Worm (Caenorhabditis elegans) whole organism, L1 larva: ENCODE results near the gene pho-6.

Source experiments
- aha-1 ChIP-seq: fragments of 150-350 bp; optimal IDR thresholded peaks from 2 replicates; lab custom pipeline; 2014; ENCODE audit warnings: missing biosample characterization, missing genetic modification characterization
- alr-1 ChIP-seq: fragments of 200-800 bp; sonication (Bioruptor generic); optimal IDR thresholded peaks from 2 replicates; lab custom pipeline; 2018; ENCODE audit warnings: borderline replicate concordance, mild to moderate bottlenecking, missing genetic modification characterization, missing compliant biosample characterization
- aly-2 ChIP-seq: fragments of 150-350 bp; optimal IDR thresholded peaks from 2 replicates; lab custom pipeline; 2014; ENCODE audit warnings: missing biosample characterization, missing genetic modification characterization
- blmp-1 ChIP-seq: fragments of 150-350 bp; optimal IDR thresholded peaks from 2 replicates; lab custom pipeline; 2014; ENCODE audit warnings: missing biosample characterization, missing genetic modification characterization
- ceh-82 ChIP-seq, 3 experiments: fragments of 150-350 bp in 1 of 3; sonication (generic microtip) in 2 of 3; optimal IDR thresholded peaks; 2 replicates each; lab custom pipeline; 2014 to 2017; ENCODE audit warnings: missing biosample characterization in 3 of 3, missing genetic modification characterization in 3 of 3
- ceh-90 ChIP-seq: sonication (generic microtip); optimal IDR thresholded peaks from 2 replicates; lab custom pipeline; 2016; ENCODE audit warnings: missing genetic modification characterization, missing compliant biosample characterization
- ces-1 ChIP-seq: fragments of 150-350 bp; optimal IDR thresholded peaks from 2 replicates; lab custom pipeline; 2014; ENCODE audit warnings: missing biosample characterization, missing genetic modification reagents, missing genetic modification characterization
- efl-3 ChIP-seq: fragments of 200-800 bp; sonication (Bioruptor generic); optimal IDR thresholded peaks from 2 replicates; lab custom pipeline; 2018; ENCODE audit warnings: mild to moderate bottlenecking, missing genetic modification characterization, missing compliant biosample characterization
- egl-13 ChIP-seq: sonication (generic microtip); optimal IDR thresholded peaks from 2 replicates; lab custom pipeline; 2016; ENCODE audit warnings: missing genotype, missing genetic modification reagents, missing genetic modification characterization, missing compliant biosample characterization
- ets-5 ChIP-seq: fragments of 200-800 bp; sonication (Bioruptor generic); IDR thresholded peaks from 2 replicates; pipeline ENCODE4 v1.3.6; 2022; ENCODE audit warnings: missing genetic modification characterization, missing compliant biosample characterization
- fkh-10 ChIP-seq: sonication (generic microtip); optimal IDR thresholded peaks from 2 replicates; lab custom pipeline; 2017; ENCODE audit warnings: missing biosample characterization, missing genetic modification reagents, missing genetic modification characterization
- fkh-8 ChIP-seq: sonication (generic microtip); optimal IDR thresholded peaks from 2 replicates; lab custom pipeline; 2016; ENCODE audit warnings: mild to moderate bottlenecking, missing genetic modification characterization, missing compliant biosample characterization
- hlh-4 ChIP-seq: sonication (generic microtip); optimal IDR thresholded peaks from 2 replicates; lab custom pipeline; 2016; ENCODE audit warnings: mild to moderate bottlenecking, missing genetic modification characterization, missing compliant biosample characterization
- hpl-2 ChIP-seq: fragments of 150-350 bp; optimal IDR thresholded peaks from 2 replicates; lab custom pipeline; 2014; ENCODE audit warnings: missing biosample characterization, missing genetic modification reagents, missing genetic modification characterization
- lin-13 ChIP-seq: fragments of 150-350 bp; optimal IDR thresholded peaks from 2 replicates; lab custom pipeline; 2014; ENCODE audit warnings: missing biosample characterization, missing genetic modification reagents, missing genetic modification characterization
- lin-35 ChIP-seq, 2 experiments: fragments of 150-350 bp; optimal IDR thresholded peaks; 2 replicates each; lab custom pipeline; 2014; ENCODE audit warnings: missing biosample characterization in 2 of 2, missing genetic modification characterization in 2 of 2, missing genetic modification reagents in 2 of 2
- lin-39 ChIP-seq: fragments of 150-350 bp; optimal IDR thresholded peaks from 2 replicates; lab custom pipeline; 2014; ENCODE audit warnings: missing biosample characterization, missing genetic modification reagents, missing genetic modification characterization
- lir-3 ChIP-seq: sonication (generic microtip); optimal IDR thresholded peaks from 2 replicates; lab custom pipeline; 2016; ENCODE audit warnings: mild to moderate bottlenecking, missing genetic modification characterization, moderate library complexity, missing compliant biosample characterization; ENCODE audit not compliant: poor library complexity
- lsy-2 ChIP-seq, 2 experiments: fragments of 150-350 bp; optimal IDR thresholded peaks; 2 replicates each; lab custom pipeline; 2014; ENCODE audit warnings: missing biosample characterization in 2 of 2, missing genetic modification characterization in 2 of 2
- mef-2 ChIP-seq: fragments of 150-350 bp; optimal IDR thresholded peaks from 2 replicates; lab custom pipeline; 2014; ENCODE audit warnings: missing biosample characterization, missing genetic modification characterization
- nhr-11 ChIP-seq: fragments of 150-350 bp; optimal IDR thresholded peaks from 2 replicates; lab custom pipeline; 2014; ENCODE audit warnings: missing biosample characterization, missing genetic modification characterization
- nhr-19 ChIP-seq: fragments of 200-800 bp; sonication (Bioruptor generic); conservative IDR thresholded peaks from 2 replicates; pipeline ENCODE4 v1.3.6; 2022; ENCODE audit warnings: missing genetic modification characterization, missing compliant biosample characterization
- nhr-237 ChIP-seq: fragments of 150-350 bp; optimal IDR thresholded peaks from 2 replicates; lab custom pipeline; 2014; ENCODE audit warnings: missing biosample characterization, missing genetic modification characterization
- nhr-76 ChIP-seq: sonication (generic microtip); optimal IDR thresholded peaks from 2 replicates; lab custom pipeline; 2017; ENCODE audit warnings: missing biosample characterization, missing genetic modification characterization
- nhr-84 ChIP-seq: sonication (generic microtip); optimal IDR thresholded peaks from 2 replicates; lab custom pipeline; 2017; ENCODE audit warnings: missing biosample characterization, missing genetic modification characterization
- pag-3 ChIP-seq: sonication (generic microtip); optimal IDR thresholded peaks from 2 replicates; lab custom pipeline; 2017; ENCODE audit warnings: missing genetic modification characterization, mild to moderate bottlenecking, missing compliant biosample characterization, antibody characterized with exemption, borderline replicate concordance; ENCODE audit not compliant: insufficient read depth
- pax-3 ChIP-seq: fragments of 200-800 bp; sonication (Bioruptor generic); optimal IDR thresholded peaks from 2 replicates; lab custom pipeline; 2018; ENCODE audit warnings: mild to moderate bottlenecking, missing genetic modification characterization, moderate library complexity, missing compliant biosample characterization
- pqm-1 ChIP-seq: sonication (generic microtip); optimal IDR thresholded peaks from 3 replicates; lab custom pipeline; 2017; ENCODE audit warnings: missing biosample characterization, missing genetic modification characterization
- rnt-1 ChIP-seq: sonication (generic microtip); optimal IDR thresholded peaks from 2 replicates; lab custom pipeline; 2016; ENCODE audit warnings: mild to moderate bottlenecking, missing genetic modification characterization, moderate library complexity, missing compliant biosample characterization
- skn-1 ChIP-seq: fragments of 150-350 bp; optimal IDR thresholded peaks from 2 replicates; lab custom pipeline; 2014; ENCODE audit warnings: missing biosample characterization, missing genetic modification characterization
- sptf-1 ChIP-seq: fragments of 150-350 bp; optimal IDR thresholded peaks from 2 replicates; lab custom pipeline; 2014; ENCODE audit warnings: missing biosample characterization, missing genetic modification characterization
- swsn-7 ChIP-seq: sonication (generic microtip); optimal IDR thresholded peaks from 2 replicates; lab custom pipeline; 2016; ENCODE audit warnings: missing genetic modification characterization, missing compliant biosample characterization
- tbx-2 ChIP-seq: sonication (generic microtip); optimal IDR thresholded peaks from 2 replicates; lab custom pipeline; 2016; ENCODE audit warnings: missing genetic modification characterization, missing compliant biosample characterization
- tlp-1 ChIP-seq: fragments of 150-350 bp; optimal IDR thresholded peaks from 2 replicates; lab custom pipeline; 2014; ENCODE audit warnings: missing biosample characterization, missing genetic modification characterization
- unc-30 ChIP-seq: sonication (generic microtip); optimal IDR thresholded peaks from 2 replicates; lab custom pipeline; 2017; ENCODE audit warnings: missing biosample characterization, missing genetic modification characterization
- unc-62 ChIP-seq: fragments of 150-350 bp; optimal IDR thresholded peaks from 2 replicates; lab custom pipeline; 2014; ENCODE audit warnings: missing biosample characterization, missing genetic modification reagents, missing genetic modification characterization
- vab-15 ChIP-seq: sonication (generic microtip); optimal IDR thresholded peaks from 2 replicates; lab custom pipeline; 2017; ENCODE audit warnings: missing genotype, mild to moderate bottlenecking, missing genetic modification characterization, missing compliant biosample characterization
- zip-4 ChIP-seq: fragments of 200-800 bp; sonication (Bioruptor generic); optimal IDR thresholded peaks from 2 replicates; lab custom pipeline; 2018; ENCODE audit warnings: mild to moderate bottlenecking, missing genetic modification characterization, moderate library complexity, missing compliant biosample characterization
- ztf-11 ChIP-seq, 2 experiments: sonication (generic microtip); optimal IDR thresholded peaks; 2 replicates each; lab custom pipeline; 2016 to 2017; ENCODE audit warnings: missing genetic modification characterization in 2 of 2, missing biosample characterization in 1 of 2, missing compliant biosample characterization in 1 of 2
- ztf-4 ChIP-seq: fragments of 150-350 bp; optimal IDR thresholded peaks from 2 replicates; lab custom pipeline; 2014; ENCODE audit warnings: missing biosample characterization, missing genetic modification characterization

Gene pho-6

DNA sequence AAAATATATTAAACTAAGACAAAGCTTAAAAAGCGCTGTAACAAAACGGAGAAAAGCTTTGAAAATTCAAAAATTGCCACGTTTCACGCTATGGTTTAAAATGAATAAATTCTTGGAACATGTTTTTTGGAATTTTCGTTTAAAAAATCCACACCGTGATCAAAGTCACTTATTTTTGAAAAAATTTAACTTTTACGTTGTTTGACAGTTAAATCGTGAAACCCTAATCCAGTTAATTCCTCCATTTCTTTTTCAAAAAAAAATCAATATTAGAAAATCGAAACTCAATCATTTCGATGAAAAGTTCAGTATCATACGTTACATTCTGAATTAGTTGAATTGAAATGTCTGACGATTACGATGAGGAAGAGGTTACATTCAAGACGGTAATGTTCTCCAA is 18.4 kb downstream of the pho-6 start, which contains the start of gene F38E1.3:
Gene F38E1.3, plus strand, starts transcription at position 301 of the 400 bp plus-strand sequence.
- no peak for TF ChIP-seq alr-1 (tag; lab: Kevin White, UChicago)
- TF ChIP-seq zip-4 (GFP tag; lab: Kevin White, UChicago) = no peak
- TF ChIP-seq blmp-1 (tag; lab: Kevin White, UChicago) = no peak
- TF ChIP-seq pqm-1 = no peak
- TF ChIP-seq ztf-11 (tag; optimal IDR thresholded peaks at IDR 0.05; lab: Kevin White, UChicago) = no peak
- no peak for TF ChIP-seq aha-1 (tag; lab: Kevin White, UChicago)
- TF ChIP-seq fkh-10 (GFP tag; lab: Kevin White, UChicago) = no peak
- TF ChIP-seq nhr-237 (tag; lab: Kevin White, UChicago) = no peak
- TF ChIP-seq egl-13 (tag; lab: Kevin White, UChicago) = no peak
- no peak for TF ChIP-seq pax-3 (tag; lab: Kevin White, UChicago)
- TF ChIP-seq hpl-2 (GFP tag; lab: Kevin White, UChicago) = no peak
- TF ChIP-seq skn-1 (tag; lab: Kevin White, UChicago) = no peak
- no peak for TF ChIP-seq aly-2 (tag; lab: Kevin White, UChicago)

DNA sequence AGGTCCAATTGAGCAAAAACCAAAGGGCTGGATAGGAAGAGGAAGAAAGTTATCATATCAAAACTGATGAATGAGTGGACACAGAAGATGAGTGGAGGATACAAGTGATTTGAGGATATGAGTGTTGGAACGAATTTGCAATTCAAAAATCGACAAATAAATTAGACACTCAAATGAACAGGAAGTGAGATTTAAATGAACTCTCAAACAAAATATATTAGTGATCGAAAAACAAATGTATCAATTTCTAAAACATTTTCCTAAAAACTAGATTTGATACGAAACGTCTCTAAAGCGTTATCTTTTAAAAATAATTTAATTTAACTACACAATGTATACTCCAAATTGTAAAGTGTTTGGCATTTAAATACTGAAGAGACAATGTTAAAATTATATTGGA is 18.8 kb downstream of the pho-6 start, which contains the start of gene F38E1.10:
Gene F38E1.10, minus strand, starts transcription at position 101 of the 400 bp plus-strand sequence.
- TF ChIP-seq swsn-7 (tag; lab: Kevin White, UChicago) (no peak), nhr-11 (no peak), nhr-76 (tag; lab: Kevin White, UChicago) (no peak), pag-3 (tag; lab: Kevin White, UChicago) (no peak), hpl-2 (GFP tag; lab: Kevin White, UChicago) (no peak), tbx-2 (tag; lab: Kevin White, UChicago) (no peak), nhr-84 (tag; lab: Kevin White, UChicago) (no peak), lin-13 (GFP tag; lab: Kevin White, UChicago) (no peak), unc-30 (no peak), fkh-8 (tag; lab: Kevin White, UChicago) (no peak), vab-15 (no peak), ceh-90 (tag; lab: Kevin White, UChicago) (no peak), alr-1 (tag; lab: Kevin White, UChicago) (no peak), efl-3 (GFP tag; lab: Kevin White, UChicago) (no peak), mef-2 (tag; lab: Kevin White, UChicago) (no peak), ztf-4 (tag; lab: Kevin White, UChicago) (no peak), hlh-4 (no peak), tlp-1 (tag; lab: Kevin White, UChicago) (no peak), ceh-82 (tag; optimal IDR thresholded peaks at IDR 0.05; lab: Kevin White, UChicago) (no peak), lin-39 (no peak)
- TF ChIP-seq, all 84 proteins: peak for 0

- TF ChIP-seq unc-62 (GFP tag; lab: Kevin White, UChicago) (no peak), sptf-1 (tag; lab: Kevin White, UChicago) (no peak), lin-35 (GFP tag; optimal IDR thresholded peaks at IDR 0.05; lab: Kevin White, UChicago) (no peak), ces-1 (GFP tag; lab: Kevin White, UChicago) (no peak), vab-15 (no peak), ets-5 (GFP tag; lab: Robert Waterston, UW) (no peak), fkh-10 (GFP tag; lab: Kevin White, UChicago) (no peak), lir-3 (tag; lab: Kevin White, UChicago) (no peak), rnt-1 (tag; lab: Kevin White, UChicago) (no peak), nhr-19 (GFP tag; lab: Robert Waterston, UW) (no peak), lsy-2 (tag; optimal IDR thresholded peaks at IDR 0.05; lab: Kevin White, UChicago) (no peak)
Measured at ce11 chrV:8370705-8371104, 23.6 kb downstream of the pho-6 start, which contains the start of gene gpa-2. Gene gpa-2 (plus strand): TSS chrV:8371005.
